Fruit fly (Drosophila melanogaster) whole organism, larva: ENCODE data around the gene Dcr-1.

Experiments used
- noc ChIP-seq: fragments of 200-800 bp; sonication (Bioruptor generic); optimal IDR thresholded peaks from 3 replicates; lab custom pipeline; 2019; ENCODE audit warnings: missing biosample characterization, mild to moderate bottlenecking, missing genetic modification characterization, moderate library complexity

Gene Dcr-1

dm6 chr3R:22755187-22755777, 14.4 kb upstream of the Dcr-1 start:
- TF ChIP-seq noc (tag; lab: Kevin White, UChicago): no peak

- peak; percentile 49 for TF ChIP-seq noc (tag; lab: Kevin White, UChicago)
Measured at dm6 chr3R:22753895-22754774, 13.2 kb upstream of the Dcr-1 start.

- TF ChIP-seq noc (tag; lab: Kevin White, UChicago): no peak
Measured at dm6 chr3R:22753600-22753894, 12.7 kb upstream of the Dcr-1 start.

DNA sequence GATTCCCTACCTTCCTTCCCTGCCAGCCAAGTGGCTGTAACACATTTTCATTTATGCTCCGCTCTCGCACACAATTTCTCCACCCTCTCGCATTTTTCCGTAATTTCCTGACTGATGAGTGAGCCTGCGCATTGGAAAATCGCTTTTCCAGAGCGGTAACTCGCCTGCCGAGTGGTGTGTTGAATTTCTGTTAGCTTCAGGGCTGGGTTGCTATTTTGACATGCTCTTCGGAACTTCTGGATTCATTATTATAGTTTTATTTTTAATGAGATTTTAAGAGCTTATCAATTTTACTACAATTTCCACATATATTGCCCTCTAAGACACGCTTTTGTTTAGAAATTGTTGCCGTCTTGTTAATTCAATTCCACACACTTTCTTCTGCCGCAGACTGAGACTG, 12.0 kb upstream of the Dcr-1 start:
- TF ChIP-seq noc (tag; lab: Kevin White, UChicago): no peak

DNA sequence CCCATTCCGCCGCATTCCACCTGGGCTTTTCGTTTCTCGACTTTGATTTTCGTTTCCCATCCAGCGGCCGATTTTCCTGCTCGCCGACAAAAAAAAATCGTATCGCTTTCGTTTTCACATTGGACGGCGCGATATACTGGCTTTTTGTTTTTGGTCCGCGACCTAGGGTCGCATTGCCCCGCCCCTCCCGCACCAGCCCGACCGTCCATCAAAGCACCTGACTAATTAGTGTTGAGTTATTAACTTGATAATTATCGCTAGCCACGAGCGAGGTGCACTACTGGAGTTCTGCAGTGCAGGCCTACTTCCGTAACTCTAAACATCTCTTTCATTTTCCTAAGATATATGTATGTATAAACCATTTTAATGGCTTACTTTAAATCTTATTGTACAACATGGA, 10.8 kb upstream of the Dcr-1 start:
- TF ChIP-seq noc (tag; lab: Kevin White, UChicago): no peak

- TF ChIP-seq noc (tag; lab: Kevin White, UChicago): no peak
Measured at dm6 chr3R:22751111-22751510, 10.2 kb upstream of the Dcr-1 start.

DNA sequence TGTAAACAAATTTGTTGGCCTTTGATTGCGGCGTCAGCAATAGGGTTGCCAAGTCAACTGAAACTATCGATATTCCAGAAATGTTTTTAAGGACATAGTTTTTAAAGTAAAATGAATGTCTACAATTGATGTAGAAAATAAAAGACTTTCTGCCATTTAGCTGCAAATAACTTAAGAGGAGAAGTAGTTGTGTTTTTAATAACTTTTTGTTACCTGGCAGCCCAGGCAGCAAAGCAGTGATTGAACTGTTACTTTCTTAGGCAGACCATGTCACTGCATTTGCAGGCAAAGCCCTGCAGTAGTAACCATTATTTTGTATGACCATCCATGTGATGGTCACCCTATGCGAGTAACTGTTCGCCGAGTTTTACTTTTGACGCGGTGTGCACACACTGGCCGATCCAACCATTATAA, 9.7 kb upstream of the Dcr-1 start, which contains the start of the genes rumi, CG7029 and Usp12-46:
rumi (minus strand) TSS at position 64 of the 414 bp plus-strand sequence.
CG7029 (plus strand) TSS at position 368 of the 414 bp plus-strand sequence.
Usp12-46 (plus strand) TSS at position 368 of the 414 bp plus-strand sequence.
- peak; percentile 82 for TF ChIP-seq noc (tag; lab: Kevin White, UChicago)

- TF ChIP-seq noc (tag; lab: Kevin White, UChicago): no peak
Measured at dm6 chr3R:22750039-22750438, 9.1 kb upstream of the Dcr-1 start.

dm6 chr3R:22748956-22749355, 8.1 kb upstream of the Dcr-1 start, which contains the start of gene CG31139:
Gene CG31139, minus strand, starts transcription at chr3R:22749056.
- no peak for TF ChIP-seq noc (tag; lab: Kevin White, UChicago)

DNA sequence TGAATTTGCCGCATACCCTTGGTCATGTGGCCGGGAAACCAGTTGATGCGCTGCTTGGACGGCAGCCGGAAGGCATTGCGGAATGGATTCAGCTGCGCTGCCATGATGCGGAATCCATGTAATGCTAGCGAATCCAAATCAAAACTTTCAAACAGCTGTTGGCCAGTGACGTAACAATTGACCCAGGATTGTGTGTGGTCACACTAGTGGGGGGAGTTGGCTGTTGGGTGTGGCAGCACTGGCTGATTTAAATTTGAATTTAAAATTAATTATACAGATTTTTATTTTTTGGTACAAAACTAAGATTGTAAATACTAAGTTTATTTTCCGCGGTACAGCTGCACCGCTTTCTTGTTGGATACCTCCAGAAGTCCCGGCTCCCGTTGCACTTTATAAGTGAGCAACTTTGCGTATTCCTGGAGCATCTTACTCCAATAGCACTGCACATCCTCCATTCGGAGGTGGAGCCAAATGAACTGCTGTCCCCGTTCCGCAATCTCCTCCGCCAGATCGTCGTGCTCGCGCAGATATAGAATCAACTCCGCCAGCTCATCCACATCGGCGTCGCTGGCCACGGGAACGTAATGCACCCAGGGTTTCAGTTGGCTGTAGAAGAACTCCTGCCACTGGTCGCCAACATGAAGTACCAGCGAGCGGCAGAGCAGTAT, 6.7 kb upstream of the Dcr-1 start, which contains the start of gene CG17141:
CG17141 (minus strand) TSS at position 177 of the 668 bp plus-strand sequence.
- TF ChIP-seq noc (tag; lab: Kevin White, UChicago): no peak

DNA sequence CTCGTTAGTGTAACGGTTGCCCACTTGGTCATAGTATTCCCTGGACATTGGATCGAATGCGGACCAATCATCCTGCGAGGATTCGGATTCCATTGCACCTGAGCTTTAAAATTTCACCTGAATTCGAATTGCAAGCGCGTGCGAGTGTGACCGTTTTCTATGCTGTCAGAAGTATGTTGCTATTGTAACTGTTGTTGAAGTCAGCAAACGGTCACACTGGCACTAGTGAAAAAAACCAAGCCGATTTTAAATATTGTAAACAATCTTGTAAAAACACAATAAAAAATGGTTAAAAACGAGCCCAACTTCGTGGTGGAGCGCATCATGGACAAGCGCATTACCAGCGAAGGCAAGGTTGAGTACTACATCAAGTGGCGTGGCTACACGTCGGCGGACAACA, 4.5 kb upstream of the Dcr-1 start, which contains the start of the genes vret and HP1c:
vret (minus strand) TSS at position 150 of the 400 bp plus-strand sequence.
HP1c (plus strand) TSS at position 189 of the 400 bp plus-strand sequence.
- no peak for TF ChIP-seq noc (tag; lab: Kevin White, UChicago)

dm6 chr3R:22733751-22734150, 7.1 kb downstream of the Dcr-1 start, which contains the start of gene Takl2:
Gene Takl2, minus strand, starts transcription at chr3R:22733851.
- no peak for TF ChIP-seq noc (tag; lab: Kevin White, UChicago)

DNA sequence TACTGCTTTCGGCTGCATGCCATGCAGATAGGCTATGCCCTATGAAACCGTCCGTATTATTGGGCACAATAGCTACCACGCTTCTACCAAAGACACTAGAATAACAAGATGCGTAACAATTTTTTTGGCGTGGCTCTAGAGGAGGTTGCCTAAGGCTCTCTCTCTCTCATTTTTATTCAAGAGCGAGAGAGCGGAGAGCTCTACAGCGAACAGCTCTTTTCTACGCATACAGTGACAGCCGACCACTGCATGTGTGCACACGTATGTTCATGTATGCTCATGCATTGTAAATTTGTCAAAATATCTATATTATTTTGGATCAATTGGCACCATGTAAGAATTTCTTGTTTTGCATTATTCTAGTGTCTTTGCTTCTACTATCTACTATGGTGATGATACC, 7.9 kb downstream of the Dcr-1 start:
- no peak for TF ChIP-seq noc (tag; lab: Kevin White, UChicago)

dm6 chr3R:22727857-22728256, 13.0 kb downstream of the Dcr-1 start:
- TF ChIP-seq noc (tag; lab: Kevin White, UChicago): no peak

- no peak for TF ChIP-seq noc (tag; lab: Kevin White, UChicago)
Measured at dm6 chr3R:22727456-22727833, 13.4 kb downstream of the Dcr-1 start.
